Worm (Caenorhabditis elegans): ENCODE results near the gene ceh-81.

- no peak for TF ChIP-seq mcd-1 (GFP tag; IDR thresholded peaks at IDR 0.05)
- no peak for TF ChIP-seq die-1 (tag; optimal IDR thresholded peaks at IDR 0.05)
- TF ChIP-seq tbx-9 (tag; optimal IDR thresholded peaks at IDR 0.05; ENCODE audit: borderline replicate concordance), result no peak
- no peak for TF ChIP-seq lin-35 (GFP tag; optimal IDR thresholded peaks at IDR 0.05)
- no peak for TF ChIP-seq ceh-58 (GFP tag; IDR thresholded peaks at IDR 0.05)
- no peak for TF ChIP-seq snpc-1.1 (tag; optimal IDR thresholded peaks at IDR 0.05; ENCODE audit: insufficient read depth)
- no peak for TF ChIP-seq K12H6.12 (tag; optimal IDR thresholded peaks at IDR 0.05)
- TF ChIP-seq F33H1.4 (GFP tag; IDR thresholded peaks at IDR 0.05), result no peak
Observed at ce11 chrII:1694530-1694929, 35.7 kb upstream of the ceh-81 start, which contains the start of gene fbxc-26.
